Fruit fly (Drosophila melanogaster): ENCODE data around the gene Rab9Fa.
A peak's percentile ranks its signal among the peaks of the same experiment; 100 is the strongest.
"Not testable (repeated sequence)": the region's sequence is repeated elsewhere in the genome, so short reads cannot be mapped to it uniquely, and the experiment has no call there.

Rab9Fa gene

dm6 chrX:10950930-10951329 is at the start of gene Rab9Fa:
TSS of gene Rab9Fa (minus strand) at chrX:10951030.
- TF ChIP-seq noc (tag; optimal IDR thresholded peaks at IDR 0.05): not testable (repeated sequence)

- TF ChIP-seq noc (tag; optimal IDR thresholded peaks at IDR 0.05): no peak
These were observed 16.3 kb upstream of the Rab9Fa start, which contains the start of gene C901 for dm6 chrX:10966978-10967731. TSS of gene C901 (minus strand) at chrX:10967134.

dm6 chrX:10959912-10960311 is 9.1 kb upstream of the Rab9Fa start:
- TF ChIP-seq noc (tag; optimal IDR thresholded peaks at IDR 0.05): no peak

- TF ChIP-seq noc (tag; optimal IDR thresholded peaks at IDR 0.05): no peak
These were observed 2.4 kb upstream of the Rab9Fa start for dm6 chrX:10953240-10953639.

dm6 chrX:10952386-10952785 is 1.6 kb upstream of the Rab9Fa start, which contains the start of gene Rab9Fb:
TSS of gene Rab9Fb (minus strand) at chrX:10952486.
- no peak for TF ChIP-seq noc (tag; optimal IDR thresholded peaks at IDR 0.05)

- peak; percentile 77 for TF ChIP-seq noc (tag; optimal IDR thresholded peaks at IDR 0.05)
These were observed 14.2 kb downstream of the Rab9Fa start for dm6 chrX:10936599-10936998.

- no peak for TF ChIP-seq noc (tag; optimal IDR thresholded peaks at IDR 0.05)
These were observed 15.2 kb downstream of the Rab9Fa start for dm6 chrX:10935587-10935986.

dm6 chrX:10933776-10934175 is 17.1 kb downstream of the Rab9Fa start:
- no peak for TF ChIP-seq noc (tag; optimal IDR thresholded peaks at IDR 0.05)

- TF ChIP-seq noc (tag; optimal IDR thresholded peaks at IDR 0.05): no peak
These were observed 18.5 kb downstream of the Rab9Fa start for dm6 chrX:10932300-10932699.

- no peak for TF ChIP-seq noc (tag; optimal IDR thresholded peaks at IDR 0.05)
These were observed 19.6 kb downstream of the Rab9Fa start for dm6 chrX:10931250-10931649.

- TF ChIP-seq noc (tag; optimal IDR thresholded peaks at IDR 0.05): no peak
These were observed 20.2 kb downstream of the Rab9Fa start, which contains the start of gene Myo10A for dm6 chrX:10930553-10931092. TSS of gene Myo10A (plus strand) at chrX:10930840.

- no peak for TF ChIP-seq noc (tag; optimal IDR thresholded peaks at IDR 0.05)
These were observed 21.2 kb downstream of the Rab9Fa start for dm6 chrX:10929613-10930012.

dm6 chrX:10927110-10927509 is 23.7 kb downstream of the Rab9Fa start, which contains the start of gene CG2145:
TSS of gene CG2145 (plus strand) at chrX:10927399.
- TF ChIP-seq noc (tag; optimal IDR thresholded peaks at IDR 0.05): peak; percentile 27

dm6 chrX:10926245-10926644 is 24.6 kb downstream of the Rab9Fa start:
- peak; percentile 33 for TF ChIP-seq noc (tag; optimal IDR thresholded peaks at IDR 0.05)

- TF ChIP-seq noc (tag; optimal IDR thresholded peaks at IDR 0.05): no peak
These were observed 27.0 kb downstream of the Rab9Fa start, which contains the start of gene v for dm6 chrX:10923711-10924281. TSS of gene v (plus strand) at chrX:10923972.

- TF ChIP-seq noc (tag; optimal IDR thresholded peaks at IDR 0.05): no peak
These were observed 28.7 kb downstream of the Rab9Fa start for dm6 chrX:10922178-10922577.

- no peak for TF ChIP-seq noc (tag; optimal IDR thresholded peaks at IDR 0.05)
These were observed 29.2 kb downstream of the Rab9Fa start for dm6 chrX:10921665-10922064.

All from whole organism, larva.